Worm (Caenorhabditis elegans): ENCODE results near the gene unc-7.
A peak's percentile ranks its signal among the peaks of the same experiment; 100 is the strongest.

unc-7 gene

DNA sequence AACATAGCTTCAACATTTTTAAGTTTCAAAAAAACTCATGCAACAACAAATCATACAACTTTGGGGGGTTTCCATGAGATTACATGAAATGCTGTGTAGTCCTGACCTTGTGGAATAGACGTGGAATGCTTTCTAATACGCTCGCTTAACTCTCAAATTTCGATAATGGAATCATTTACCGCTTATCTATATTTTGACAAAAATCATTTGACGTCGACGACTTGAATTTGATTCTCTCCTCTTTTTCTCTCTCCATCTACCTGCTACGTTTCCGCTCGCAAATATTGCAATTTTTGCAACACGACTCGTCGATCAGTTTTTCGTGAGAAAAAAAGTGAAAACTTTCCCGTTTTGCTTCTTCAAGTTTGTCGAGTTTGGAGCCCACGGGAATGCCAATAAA, 58.4 kb downstream of the unc-7 start, which contains the start of gene flr-4 (continued):
- TF ChIP-seq nhr-77 (tag; optimal IDR thresholded peaks at IDR 0.05) (peak; percentile 17), ama-1 (optimal IDR thresholded peaks at IDR 0.05) (no peak), nhr-111 (GFP tag; optimal IDR thresholded peaks at IDR 0.05) (no peak), D1046.2 (GFP tag; IDR thresholded peaks at IDR 0.05) (no peak), pha-4 (GFP tag; IDR thresholded peaks at IDR 0.05) (no peak), pha-4 (tag; optimal IDR thresholded peaks at IDR 0.05) (no peak), mxl-2 (GFP tag; conservative IDR thresholded peaks at IDR 0.05) (no peak), nhr-11 (tag; optimal IDR thresholded peaks at IDR 0.05) (no peak), nhr-237 (tag; optimal IDR thresholded peaks at IDR 0.05) (no peak)

DNA sequence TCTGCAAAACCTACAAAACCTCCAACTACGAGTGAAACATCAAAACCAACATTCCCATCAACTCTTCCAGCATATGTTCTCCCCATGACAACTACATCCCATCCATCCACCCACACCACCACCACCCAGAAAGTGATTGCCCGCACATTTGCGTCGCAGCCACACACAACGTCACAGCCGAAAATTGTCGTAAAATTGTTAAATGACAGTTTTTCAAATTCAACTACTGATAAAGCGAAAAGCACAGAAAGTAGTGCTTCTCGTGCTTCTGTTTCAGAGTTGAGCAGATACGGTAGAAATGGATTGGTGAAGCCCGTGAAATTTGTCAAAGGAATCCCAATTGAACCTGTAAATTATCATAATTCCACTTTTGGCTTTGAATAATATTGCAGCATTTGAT, 59.8 kb downstream of the unc-7 start:
- TF ChIP-seq nhr-76 (tag; optimal IDR thresholded peaks at IDR 0.05): no peak
- no peak for TF ChIP-seq lin-38 (GFP tag; IDR thresholded peaks at IDR 0.05)
- peak; percentile 38 for TF ChIP-seq dmd-6 (GFP tag; IDR thresholded peaks at IDR 0.05)
- TF ChIP-seq zfp-3 (GFP tag; conservative IDR thresholded peaks at IDR 0.05): no peak
- TF ChIP-seq unc-62 (GFP tag; optimal IDR thresholded peaks at IDR 0.05 in 1 of 2): peak in 1 of 2 experiments; percentile 30
- no peak for TF ChIP-seq unc-62 (tag; optimal IDR thresholded peaks at IDR 0.05)
- TF ChIP-seq pqm-1 (tag; optimal IDR thresholded peaks at IDR 0.05): peak; percentile 19
- no peak for TF ChIP-seq daf-16 (GFP tag; optimal IDR thresholded peaks at IDR 0.05)
- peak; percentile 0 for TF ChIP-seq daf-16 (tag; optimal IDR thresholded peaks at IDR 0.05)
- peak; percentile 39 for TF ChIP-seq hlh-11 (tag; optimal IDR thresholded peaks at IDR 0.05)
- no peak for TF ChIP-seq mdl-1 (tag; optimal IDR thresholded peaks at IDR 0.05)
- TF ChIP-seq snpc-4 (tag; optimal IDR thresholded peaks at IDR 0.05): no peak
- no peak for TF ChIP-seq attf-4 (tag; optimal IDR thresholded peaks at IDR 0.05)
- no peak for TF ChIP-seq nhr-237 (tag; optimal IDR thresholded peaks at IDR 0.05)
- TF ChIP-seq dmd-8 (GFP tag; IDR thresholded peaks at IDR 0.05): no peak
- TF ChIP-seq F26F4.8 (GFP tag; conservative IDR thresholded peaks at IDR 0.05): no peak

DNA sequence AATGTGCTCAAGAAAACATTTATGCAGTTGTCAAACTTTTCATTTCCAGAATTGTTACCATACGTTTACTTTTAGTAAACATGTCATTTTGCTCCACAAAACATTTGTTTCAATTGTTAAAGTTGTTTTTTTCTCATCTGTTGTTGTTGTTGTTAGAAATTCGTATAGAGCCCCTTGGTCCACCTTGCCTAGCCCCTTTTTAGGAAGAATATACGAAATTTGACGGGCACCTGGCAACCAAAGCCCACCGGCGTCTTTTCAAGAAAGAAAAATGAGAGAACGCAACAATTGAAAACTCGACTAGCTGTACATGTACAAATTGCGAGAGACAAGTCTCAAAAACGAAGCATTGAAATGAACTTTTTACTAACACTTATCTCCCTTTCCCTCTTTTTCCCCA, 63.1 kb downstream of the unc-7 start, which contains the start of gene F09B12.5:
Gene F09B12.5, plus strand, starts transcription at position 301 of the 400 bp plus-strand sequence.
- TF ChIP-seq nhr-10 (tag; optimal IDR thresholded peaks at IDR 0.05) (no peak), F37D6.2 (tag; optimal IDR thresholded peaks at IDR 0.05) (no peak), ztf-11 (tag; optimal IDR thresholded peaks at IDR 0.05) (no peak)

DNA sequence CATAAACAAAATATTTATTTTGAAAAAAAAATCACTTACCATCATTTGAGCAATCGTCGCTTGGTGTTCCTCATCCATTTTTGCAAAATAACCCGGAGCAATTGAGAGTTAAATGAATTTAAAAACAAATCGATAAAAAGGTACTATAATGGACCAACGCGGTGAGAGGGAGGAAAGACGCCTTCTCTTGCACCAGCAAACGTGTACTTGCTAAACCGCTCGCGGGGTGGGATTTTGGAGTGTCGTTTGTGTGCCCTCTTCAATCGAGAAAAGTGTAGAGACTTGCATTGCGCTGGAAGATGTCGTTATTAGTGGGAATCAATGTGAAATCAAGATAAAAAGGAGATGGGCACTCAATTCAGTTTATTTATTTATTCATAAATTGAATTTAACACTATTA, 63.7 kb downstream of the unc-7 start, which contains the start of gene H40L08.1:
Gene H40L08.1, minus strand, starts transcription at position 292 of the 400 bp plus-strand sequence.
- TF ChIP-seq F49E8.2 (tag; optimal IDR thresholded peaks at IDR 0.05; ENCODE audit: borderline replicate concordance) (no peak), mxl-2 (GFP tag; conservative IDR thresholded peaks at IDR 0.05) (no peak), nhr-25 (tag; optimal IDR thresholded peaks at IDR 0.05; ENCODE audit: borderline replicate concordance, insufficient read depth) (no peak), lsy-2 (tag; optimal IDR thresholded peaks at IDR 0.05) (peak in 1 of 2 experiments; percentile 42), duxl-1 (tag; optimal IDR thresholded peaks at IDR 0.05; ENCODE audit: poor library complexity) (no peak), madf-5 (GFP tag; IDR thresholded peaks at IDR 0.05) (no peak), ceh-20 (GFP tag; IDR thresholded peaks at IDR 0.05) (no peak), Y5F2A.4 (GFP tag; optimal IDR thresholded peaks at IDR 0.05) (no peak), T20F7.1 (GFP tag; optimal IDR thresholded peaks at IDR 0.05) (peak; percentile 94), unc-130 (GFP tag; optimal IDR thresholded peaks at IDR 0.05) (no peak), zip-11 (GFP tag; IDR thresholded peaks at IDR 0.05) (no peak), lin-39 (tag; optimal IDR thresholded peaks at IDR 0.05) (no peak), rbr-2 (tag; optimal IDR thresholded peaks at IDR 0.05) (peak; percentile 3), hmg-1.1 (GFP tag; IDR thresholded peaks at IDR 0.05) (no peak), aha-1 (tag) (peak; percentile 36), dve-1 (tag; optimal IDR thresholded peaks at IDR 0.05; ENCODE audit: insufficient read depth) (peak; percentile 37), nhr-77 (tag; optimal IDR thresholded peaks at IDR 0.05) (no peak), mes-2 (tag; optimal IDR thresholded peaks at IDR 0.05; ENCODE audit: poor library complexity, severe bottlenecking) (peak; percentile 56), snpc-1.2 (GFP tag; IDR thresholded peaks at IDR 0.05) (no peak), unc-62 (GFP tag; optimal IDR thresholded peaks at IDR 0.05 in 1 of 2) (no peak), unc-62 (tag; optimal IDR thresholded peaks at IDR 0.05) (no peak)

Data from whole organism, L4 larva.